Fruit fly (Drosophila melanogaster) whole organism, embryonic: ENCODE results near the gene CG5196.

ENCODE experiments used
- Abd-B ChIP-seq: fragments of 200-800 bp; sonication (Bioruptor generic); optimal IDR thresholded peaks from 2 replicates; lab custom pipeline; 2018; ENCODE audit warnings: missing biosample characterization, mild to moderate bottlenecking, missing genetic modification characterization, moderate library complexity
- Awh ChIP-seq: fragments of 200-800 bp; sonication (Bioruptor generic); IDR thresholded peaks from 2 replicates; pipeline ENCODE4, ENCODE4 v1.3.6; 2022; ENCODE audit warnings: missing biosample characterization, missing genetic modification characterization
- B-H2 ChIP-seq: fragments of 200-800 bp; sonication (Bioruptor generic); optimal IDR thresholded peaks from 2 replicates; lab custom pipeline; 2018; ENCODE audit warnings: missing biosample characterization, mild to moderate bottlenecking, missing genetic modification characterization
- CG10209 ChIP-seq: fragments of 200-800 bp; sonication (Bioruptor generic); optimal IDR thresholded peaks from 3 replicates; lab custom pipeline; 2017; ENCODE audit warnings: missing biosample characterization, mild to moderate bottlenecking, missing genetic modification characterization, missing genetic modification reagents
- CG11398 ChIP-seq: fragments of 200-800 bp; sonication (Bioruptor generic); optimal IDR thresholded peaks from 2 replicates; lab custom pipeline; 2016; ENCODE audit warnings: missing biosample characterization, missing genetic modification characterization
- CG11723 ChIP-seq: fragments of 200-800 bp; sonication (Bioruptor generic); optimal IDR thresholded peaks from 2 replicates; lab custom pipeline; 2017; ENCODE audit warnings: missing biosample characterization, mild to moderate bottlenecking, missing genetic modification characterization
- CG12071 ChIP-seq: fragments of 200-800 bp; sonication (Bioruptor generic); optimal IDR thresholded peaks from 3 replicates; lab custom pipeline; 2018; ENCODE audit warnings: missing biosample characterization, mild to moderate bottlenecking, missing genetic modification characterization
- CG13123 ChIP-seq: fragments of 200-800 bp; sonication (Bioruptor generic); optimal IDR thresholded peaks from 2 replicates; lab custom pipeline; 2016; ENCODE audit warnings: missing biosample characterization, missing genetic modification characterization
- CG15073 ChIP-seq: fragments of 200-800 bp; sonication (Bioruptor generic); optimal IDR thresholded peaks from 2 replicates; lab custom pipeline; 2016; ENCODE audit warnings: missing biosample characterization, missing genetic modification characterization
- CG1603 ChIP-seq: fragments of 200-800 bp; sonication (Bioruptor generic); optimal IDR thresholded peaks from 2 replicates; lab custom pipeline; 2019; ENCODE audit warnings: missing biosample characterization, mild to moderate bottlenecking, missing genetic modification characterization, moderate library complexity
- CG1647 ChIP-seq: fragments of 200-800 bp; sonication (Bioruptor generic); optimal IDR thresholded peaks from 3 replicates; lab custom pipeline; 2016; ENCODE audit warnings: missing biosample characterization, missing genetic modification characterization
- CG17328 ChIP-seq: fragments of 200-800 bp; sonication (Bioruptor generic); IDR thresholded peaks from 2 replicates; pipeline ENCODE4 v1.3.6; 2022; ENCODE audit warnings: missing biosample characterization, missing genetic modification characterization
- CG18262 ChIP-seq: fragments of 200-800 bp; optimal IDR thresholded peaks from 3 replicates; lab custom pipeline; 2019; ENCODE audit warnings: missing biosample characterization, mild to moderate bottlenecking, missing genetic modification characterization, moderate library complexity
- CG2116 ChIP-seq: fragments of 200-800 bp; sonication (Bioruptor generic); optimal IDR thresholded peaks from 3 replicates; lab custom pipeline; 2018; ENCODE audit warnings: missing biosample characterization, mild to moderate bottlenecking, missing genetic modification characterization
- CG2120 ChIP-seq: fragments of 200-800 bp; sonication (Bioruptor generic); optimal IDR thresholded peaks from 3 replicates; lab custom pipeline; 2016; ENCODE audit warnings: missing biosample characterization, missing genetic modification characterization
- CG2199 ChIP-seq: fragments of 200-800 bp; sonication (Bioruptor generic); IDR thresholded peaks from 3 replicates; pipeline ENCODE4 v1.3.6; 2022; ENCODE audit warnings: missing biosample characterization, missing genetic modification characterization
- CG30020 ChIP-seq: fragments of 200-800 bp; optimal IDR thresholded peaks from 2 replicates; lab custom pipeline; 2019; ENCODE audit warnings: missing biosample characterization, mild to moderate bottlenecking, missing genetic modification characterization, moderate library complexity
- CG5245 ChIP-seq: fragments of 200-800 bp; sonication (Bioruptor generic); optimal IDR thresholded peaks from 3 replicates; lab custom pipeline; 2016; ENCODE audit warnings: missing biosample characterization, missing genetic modification characterization
- CG7357 ChIP-seq: fragments of 200-800 bp; sonication (Bioruptor generic); IDR thresholded peaks from 3 replicates; pipeline ENCODE4 v1.3.6; 2022; ENCODE audit warnings: missing biosample characterization, missing genetic modification characterization
- CG7786 ChIP-seq: fragments of 200-800 bp; sonication (Bioruptor generic); optimal IDR thresholded peaks from 2 replicates; lab custom pipeline; 2016; ENCODE audit warnings: missing biosample characterization, missing genetic modification characterization
- CG7987 ChIP-seq: fragments of 200-800 bp; sonication (Bioruptor generic); optimal IDR thresholded peaks from 2 replicates; lab custom pipeline; 2018; ENCODE audit warnings: missing biosample characterization, mild to moderate bottlenecking, missing genetic modification characterization, moderate library complexity
- CG8388 ChIP-seq: fragments of 200-800 bp; sonication (Bioruptor generic); optimal IDR thresholded peaks from 2 replicates; lab custom pipeline; 2019; ENCODE audit warnings: missing biosample characterization, mild to moderate bottlenecking, missing genetic modification characterization, moderate library complexity
- CG9817 ChIP-seq: fragments of 200-800 bp; sonication (Bioruptor generic); optimal IDR thresholded peaks from 2 replicates; lab custom pipeline; 2018; ENCODE audit warnings: missing biosample characterization, mild to moderate bottlenecking, missing genetic modification characterization, moderate library complexity
- CTCF ChIP-seq: fragments of 200-800 bp; sonication (Bioruptor generic); optimal IDR thresholded peaks from 2 replicates; lab custom pipeline; 2017; ENCODE audit warnings: missing biosample characterization, mild to moderate bottlenecking, missing genetic modification characterization, moderate library complexity
- Dip3 ChIP-seq: fragments of 200-800 bp; sonication (Bioruptor generic); optimal IDR thresholded peaks from 3 replicates; lab custom pipeline; 2016; ENCODE audit warnings: missing biosample characterization, missing genetic modification characterization
- Drgx ChIP-seq: fragments of 200-800 bp; sonication (Bioruptor generic); IDR thresholded peaks from 2 replicates; pipeline ENCODE4 v1.3.6; 2022; ENCODE audit warnings: missing biosample characterization, missing genetic modification characterization
- HHEX ChIP-seq: fragments of 200-800 bp; sonication (Bioruptor generic); optimal IDR thresholded peaks from 3 replicates; lab custom pipeline; 2017; ENCODE audit warnings: missing biosample characterization, mild to moderate bottlenecking, missing genetic modification characterization, missing genetic modification reagents
- Hey ChIP-seq: fragments of 200-800 bp; sonication (Bioruptor generic); optimal IDR thresholded peaks from 3 replicates; lab custom pipeline; 2018; ENCODE audit warnings: missing biosample characterization, mild to moderate bottlenecking, missing genetic modification characterization
- Lpt ChIP-seq: fragments of >200 bp; optimal IDR thresholded peaks from 2 replicates; lab custom pipeline; 2018; ENCODE audit warnings: missing biosample characterization, missing genetic modification characterization
- Pdp1 ChIP-seq, 2 experiments: fragments of 200-800 bp; sonication (Bioruptor generic); optimal IDR thresholded peaks; 3 replicates each; lab custom pipeline; 2016; ENCODE audit warnings: missing biosample characterization in 2 of 2, missing genetic modification characterization in 2 of 2, mild to moderate bottlenecking in 1 of 2, moderate library complexity in 1 of 2
- Sry-β ChIP-seq: fragments of 200-800 bp; sonication (Bioruptor generic); optimal IDR thresholded peaks from 2 replicates; lab custom pipeline; 2018; ENCODE audit warnings: missing biosample characterization, mild to moderate bottlenecking, missing genetic modification characterization, moderate library complexity
- YL-1 ChIP-seq: fragments of 200-800 bp; sonication (Bioruptor generic); optimal IDR thresholded peaks from 3 replicates; lab custom pipeline; 2017; ENCODE audit warnings: missing biosample characterization, mild to moderate bottlenecking, missing genetic modification characterization
- al ChIP-seq: fragments of 200-800 bp; sonication (Bioruptor generic); IDR thresholded peaks from 2 replicates; pipeline ENCODE4 v1.3.6; 2022; ENCODE audit warnings: missing biosample characterization, missing genetic modification characterization
- ara ChIP-seq: fragments of 200-800 bp; sonication (Bioruptor generic); IDR thresholded peaks from 2 replicates; pipeline ENCODE4 v1.3.6; 2022; ENCODE audit warnings: missing biosample characterization, missing genetic modification characterization
- cato ChIP-seq: fragments of 200-800 bp; sonication (Bioruptor generic); optimal IDR thresholded peaks from 2 replicates; lab custom pipeline; 2016; ENCODE audit warnings: missing biosample characterization, missing genetic modification characterization, borderline replicate concordance
- crc ChIP-seq: fragments of 200-800 bp; sonication (Bioruptor generic); optimal IDR thresholded peaks from 2 replicates; lab custom pipeline; 2016; ENCODE audit warnings: missing biosample characterization, missing genetic modification characterization
- dmrt11E ChIP-seq: fragments of 200-800 bp; sonication (Bioruptor generic); optimal IDR thresholded peaks from 3 replicates; lab custom pipeline; 2018; ENCODE audit warnings: missing biosample characterization, mild to moderate bottlenecking, missing genetic modification characterization, moderate library complexity
- fd3F ChIP-seq: fragments of 200-800 bp; sonication (Bioruptor generic); optimal IDR thresholded peaks from 2 replicates; lab custom pipeline; 2018; ENCODE audit warnings: missing biosample characterization, mild to moderate bottlenecking, missing genetic modification characterization, moderate library complexity
- ftz-f1 ChIP-seq: fragments of 200-800 bp; sonication (Bioruptor generic); optimal IDR thresholded peaks from 2 replicates; lab custom pipeline; 2016; ENCODE audit warnings: missing biosample characterization, missing genetic modification characterization
- grau ChIP-seq: fragments of 200-800 bp; optimal IDR thresholded peaks from 3 replicates; lab custom pipeline; 2019; ENCODE audit warnings: missing biosample characterization, mild to moderate bottlenecking, missing genetic modification characterization, moderate library complexity
- knrl ChIP-seq: fragments of 200-800 bp; sonication (Bioruptor generic); IDR thresholded peaks from 3 replicates; pipeline ENCODE4 v1.3.6; 2022; ENCODE audit warnings: missing biosample characterization, missing genetic modification characterization; ENCODE audit not compliant: partially characterized antibody
- lbe ChIP-seq: fragments of 200-800 bp; sonication (Bioruptor generic); optimal IDR thresholded peaks from 2 replicates; lab custom pipeline; 2016; ENCODE audit warnings: missing biosample characterization, mild to moderate bottlenecking, missing genetic modification characterization
- pan ChIP-seq, 4 experiments: fragments of >200 bp in 3 of 4; fragments of 200-800 bp in 1 of 4; sonication (Bioruptor generic) in 1 of 4; optimal IDR thresholded peaks in 3 of 4; IDR thresholded peaks in 1 of 4; 2 replicates each; pipeline versions ENCODE4 v1.3.6 to Lab custom; 2017 to 2022; ENCODE audit warnings: missing biosample characterization in 2 of 4, missing genetic modification characterization in 2 of 4, mixed read lengths in 1 of 4
- sc ChIP-seq, 3 experiments: fragments of >200 bp in 2 of 3; fragments of 200-800 bp in 1 of 3; sonication (Bioruptor generic) in 1 of 3; optimal IDR thresholded peaks; 2 replicates in 2 of 3; 3 replicates in 1 of 3; lab custom pipeline; 2017; ENCODE audit warnings: mild to moderate bottlenecking in 1 of 3, missing biosample characterization in 1 of 3, missing genetic modification characterization in 1 of 3, missing genetic modification reagents in 1 of 3
- sr ChIP-seq: fragments of 200-800 bp; sonication (Bioruptor generic); IDR thresholded peaks from 3 replicates; pipeline ENCODE4 v1.3.6; 2022; ENCODE audit warnings: missing biosample characterization, missing genetic modification characterization
- sug ChIP-seq: fragments of 200-800 bp; optimal IDR thresholded peaks from 2 replicates; lab custom pipeline; 2019; ENCODE audit warnings: missing biosample characterization, mild to moderate bottlenecking, missing genetic modification characterization, moderate library complexity
- tgo ChIP-seq: fragments of 200-800 bp; sonication (Bioruptor generic); IDR thresholded peaks from 3 replicates; pipeline ENCODE4 v1.3.6; 2022; ENCODE audit warnings: missing biosample characterization, missing genetic modification characterization
- unc-4 ChIP-seq: fragments of 200-800 bp; sonication (Bioruptor generic); IDR thresholded peaks from 2 replicates; pipeline ENCODE4 v1.3.6; 2022; ENCODE audit warnings: missing biosample characterization, missing genetic modification characterization; ENCODE audit not compliant: partially characterized antibody
- unpg ChIP-seq: fragments of 200-800 bp; sonication (Bioruptor generic); optimal IDR thresholded peaks from 3 replicates; lab custom pipeline; 2018; ENCODE audit warnings: missing biosample characterization, mild to moderate bottlenecking, missing genetic modification characterization, moderate library complexity
- vvl ChIP-seq: fragments of 200-800 bp; sonication (Bioruptor generic); IDR thresholded peaks from 2 replicates; pipeline ENCODE4 v1.3.6; 2022; ENCODE audit warnings: missing biosample characterization, missing genetic modification characterization

Gene CG5196

DNA sequence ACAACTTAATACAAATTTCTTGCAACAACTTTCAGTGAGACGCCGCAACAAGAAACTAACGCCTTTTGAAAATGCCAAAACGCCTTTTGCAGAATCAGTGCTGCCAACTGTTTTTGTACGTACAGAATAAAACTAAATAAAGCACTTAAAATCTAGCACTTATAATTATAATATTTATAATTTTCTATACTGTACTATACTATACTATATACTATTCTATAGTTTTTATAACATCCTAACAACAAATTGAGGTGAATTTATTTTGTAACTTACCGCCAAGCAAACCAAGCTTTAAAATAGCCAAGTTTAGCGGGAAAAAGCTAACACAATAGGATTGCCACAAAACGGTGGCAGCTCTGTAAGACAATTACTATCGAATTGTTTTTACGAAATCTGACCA, 25.6 kb downstream of the CG5196 start, which contains the start of the genes Aos1 and Srlp (continued):
- TF ChIP-seq CG11398 (GFP tag; lab: Kevin White, UChicago) (no peak), Hey (tag; lab: Kevin White, UChicago) (no peak), pan (optimal IDR thresholded peaks at IDR 0.05; lab: Kevin White, UChicago) (no peak), pan (GFP tag; optimal IDR thresholded peaks at IDR 0.05 in 1 of 2, IDR thresholded peaks at IDR 0.05 in 1 of 2) (no peak), Abd-B (GFP tag; lab: Kevin White, UChicago) (peak; percentile 62), CG13123 (GFP tag; lab: Kevin White, UChicago) (peak; percentile 19), sc (optimal IDR thresholded peaks at IDR 0.05; lab: Kevin White, UChicago) (no peak), sc (GFP tag; optimal IDR thresholded peaks at IDR 0.05; lab: Kevin White, UChicago) (peak; percentile 1), CG7987 (GFP tag; lab: Kevin White, UChicago) (no peak), unpg (peak; percentile 58), crc (GFP tag; lab: Kevin White, UChicago) (no peak), Awh (GFP tag; lab: Robert Waterston, UW) (no peak), CG17328 (GFP tag; lab: Robert Waterston, UW) (0 out of 2 replicates have a peak, but pooled peaks have one; percentile 30), Drgx (no peak), ara (GFP tag; lab: Robert Waterston, UW) (no peak), YL-1 (GFP tag; lab: Kevin White, UChicago) (peak; percentile 63), CG8388 (peak; percentile 44), CG1647 (GFP tag; lab: Kevin White, UChicago) (peak; percentile 6), fd3F (GFP tag; lab: Kevin White, UChicago) (peak; percentile 42), CG2116 (GFP tag; lab: Kevin White, UChicago) (peak; percentile 59), grau (peak; percentile 71), knrl (GFP tag; lab: Robert Waterston, UW) (0 out of 3 replicates have a peak, but pooled peaks have one; percentile 36), Lpt (GFP tag; lab: Kevin White, UChicago) (no peak), lbe (peak; percentile 51), CG5245 (GFP tag; lab: Kevin White, UChicago) (peak; percentile 63), B-H2 (GFP tag; lab: Kevin White, UChicago) (peak; percentile 60), cato (no peak), CG18262 (tag; lab: Kevin White, UChicago) (peak; percentile 66), vvl (GFP tag; lab: Robert Waterston, UW) (no peak), CG1603 (tag; lab: Kevin White, UChicago) (peak; percentile 9), sug (tag; lab: Kevin White, UChicago) (peak; percentile 79), Dip3 (GFP tag; lab: Kevin White, UChicago) (no peak), Sry-β (peak; percentile 98), HHEX (GFP tag; lab: Kevin White, UChicago) (peak; percentile 17), tgo (GFP tag; lab: Robert Waterston, UW) (no peak), Pdp1 (GFP tag; optimal IDR thresholded peaks at IDR 0.05; lab: Kevin White, UChicago) (peak in 1 of 2 experiments; percentile 27), CG11723 (GFP tag; lab: Kevin White, UChicago) (peak; percentile 11), CTCF (GFP tag; lab: Kevin White, UChicago) (peak; percentile 40), sr (no peak), unc-4 (GFP tag; lab: Robert Waterston, UW) (peak; percentile 43; the same call in 1 of the 2 replicates), CG15073 (GFP tag; lab: Kevin White, UChicago) (no peak), ftz-f1 (GFP tag; lab: Kevin White, UChicago) (no peak), CG10209 (peak; percentile 34), CG2120 (GFP tag; lab: Kevin White, UChicago) (peak; percentile 42), CG7786 (GFP tag; lab: Kevin White, UChicago) (no peak), CG9817 (tag; lab: Kevin White, UChicago) (peak; percentile 69), CG30020 (peak; percentile 74), CG12071 (GFP tag; lab: Kevin White, UChicago) (no peak), CG7357 (GFP tag; lab: Robert Waterston, UW) (no peak), dmrt11E (tag; lab: Kevin White, UChicago) (peak; percentile 51), al (peak; percentile 43), CG2199 (GFP tag; lab: Robert Waterston, UW) (no peak)
